Worm (Caenorhabditis elegans) whole organism, midembryonic: Measurements from ENCODE around the gene ZC262.2.

Experiments used
- T22C8.4 ChIP-seq: fragments of 200-800 bp; sonication (Bioruptor generic); IDR thresholded peaks from 2 replicates; pipeline ENCODE4 v1.3.6; 2022; ENCODE audit warnings: missing genetic modification characterization, missing compliant biosample characterization
- cog-1 ChIP-seq: sonication (generic microtip); optimal IDR thresholded peaks from 2 replicates; lab custom pipeline; 2016; ENCODE audit warnings: missing genetic modification characterization, missing compliant biosample characterization
- flt-1 ChIP-seq: fragments of 200-800 bp; sonication (Bioruptor generic); IDR thresholded peaks from 2 replicates; pipeline ENCODE4 v1.3.6; 2022; ENCODE audit warnings: missing genetic modification characterization, missing compliant biosample characterization
- klf-2 ChIP-seq: fragments of 200-800 bp; sonication (Bioruptor generic); conservative IDR thresholded peaks from 2 replicates; pipeline ENCODE4 v1.3.6; 2022; ENCODE audit warnings: missing genetic modification reagents, missing genetic modification characterization, missing compliant biosample characterization
- med-1 ChIP-seq: sonication (generic microtip); optimal IDR thresholded peaks from 2 replicates; lab custom pipeline; 2017; ENCODE audit warnings: missing genetic modification characterization, mild to moderate bottlenecking, missing compliant biosample characterization, antibody characterized with exemption, missing genetic modification reagents; ENCODE audit not compliant: insufficient read depth
- ref-1 ChIP-seq: fragments of 200-800 bp; sonication (Bioruptor generic); conservative IDR thresholded peaks from 2 replicates; pipeline ENCODE4 v1.3.6; 2022; ENCODE audit warnings: missing genetic modification reagents, missing genetic modification characterization, missing compliant biosample characterization
- tab-1 ChIP-seq: fragments of 200-800 bp; sonication (Bioruptor generic); IDR thresholded peaks from 2 replicates; pipeline ENCODE4 v1.3.6; 2022; ENCODE audit warnings: missing genetic modification characterization, missing compliant biosample characterization
- ztf-23 ChIP-seq: fragments of 200-800 bp; sonication (Bioruptor generic); IDR thresholded peaks from 2 replicates; pipeline ENCODE4 v1.3.6; 2022; ENCODE audit warnings: missing genetic modification reagents, missing genetic modification characterization, missing compliant biosample characterization
- ztf-29 ChIP-seq: fragments of 200-800 bp; sonication (Bioruptor generic); IDR thresholded peaks from 2 replicates; pipeline ENCODE4 v1.3.6; 2022; ENCODE audit warnings: missing genetic modification reagents, missing genetic modification characterization, missing compliant biosample characterization

ZC262.2 gene

DNA sequence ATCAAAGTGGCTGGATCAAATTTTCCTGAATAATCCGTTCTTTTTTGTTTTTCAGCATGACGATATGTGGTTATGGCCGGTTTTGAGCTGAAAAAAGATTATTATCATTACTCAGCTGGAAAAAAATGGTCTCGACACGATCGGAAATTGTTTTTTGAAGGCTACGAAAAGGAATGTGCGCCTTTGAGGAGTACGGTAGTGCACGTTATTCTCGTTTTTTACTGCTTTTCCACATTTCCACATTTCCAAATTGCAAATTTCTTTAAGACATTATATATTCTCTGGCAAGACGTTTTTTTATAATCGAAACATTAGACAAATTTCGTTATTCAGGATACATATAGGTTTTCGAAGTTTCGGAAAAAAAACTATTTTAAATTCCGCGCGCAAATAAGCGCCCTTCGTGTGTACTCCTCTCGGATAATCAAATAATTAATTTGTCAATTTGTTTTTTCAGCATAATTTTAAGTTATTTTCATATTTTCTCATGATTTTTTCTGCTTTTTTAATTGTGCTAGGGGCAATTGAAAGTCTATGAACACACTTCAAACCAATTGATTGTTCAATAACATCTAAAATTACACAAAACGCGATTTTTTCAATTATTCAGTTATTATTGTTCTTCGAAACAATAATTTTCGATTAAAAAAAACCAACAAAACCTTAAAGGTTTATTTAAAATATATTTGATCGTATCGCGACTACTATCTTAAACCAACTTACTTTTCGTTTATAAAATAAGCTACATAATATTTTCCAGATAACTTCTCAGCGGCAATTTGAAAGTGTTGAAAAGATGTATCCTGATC, 31.6 kb downstream of the ZC262.2 start, which contains the start of gene R05D3.3:
Gene R05D3.3, plus strand, starts transcription at position 759 of the 809 bp plus-strand sequence.
- TF ChIP-seq med-1 (no peak), ztf-29 (GFP tag; lab: Robert Waterston, UW) (no peak), ztf-23 (no peak), klf-2 (no peak), T22C8.4 (GFP tag; lab: Robert Waterston, UW) (no peak), flt-1 (GFP tag; lab: Robert Waterston, UW) (no peak), ref-1 (GFP tag; lab: Robert Waterston, UW) (no peak)

ce11 chrIII:8368619-8369018, 36.8 kb downstream of the ZC262.2 start, which contains the start of gene R05D3.9:
Gene R05D3.9, minus strand, starts transcription at chrIII:8368719.
- TF ChIP-seq ref-1 (GFP tag; lab: Robert Waterston, UW) = no peak
- no peak for TF ChIP-seq flt-1 (GFP tag; lab: Robert Waterston, UW)
- no peak for TF ChIP-seq tab-1 (GFP tag; lab: Robert Waterston, UW)
- no peak for TF ChIP-seq ztf-23
- TF ChIP-seq ztf-29 (GFP tag; lab: Robert Waterston, UW) = no peak
- TF ChIP-seq T22C8.4 (GFP tag; lab: Robert Waterston, UW) = no peak
- TF ChIP-seq cog-1 (tag; lab: Kevin White, UChicago) = no peak
- no peak for TF ChIP-seq med-1
- TF ChIP-seq klf-2 = no peak

ce11 chrIII:8369172-8369571, 37.3 kb downstream of the ZC262.2 start:
- TF ChIP-seq flt-1 (GFP tag; lab: Robert Waterston, UW) (no peak), tab-1 (GFP tag; lab: Robert Waterston, UW) (no peak), T22C8.4 (GFP tag; lab: Robert Waterston, UW) (no peak), ztf-23 (no peak), med-1 (no peak), ztf-29 (GFP tag; lab: Robert Waterston, UW) (no peak), cog-1 (tag; lab: Kevin White, UChicago) (no peak), klf-2 (no peak), ref-1 (GFP tag; lab: Robert Waterston, UW) (no peak)

DNA sequence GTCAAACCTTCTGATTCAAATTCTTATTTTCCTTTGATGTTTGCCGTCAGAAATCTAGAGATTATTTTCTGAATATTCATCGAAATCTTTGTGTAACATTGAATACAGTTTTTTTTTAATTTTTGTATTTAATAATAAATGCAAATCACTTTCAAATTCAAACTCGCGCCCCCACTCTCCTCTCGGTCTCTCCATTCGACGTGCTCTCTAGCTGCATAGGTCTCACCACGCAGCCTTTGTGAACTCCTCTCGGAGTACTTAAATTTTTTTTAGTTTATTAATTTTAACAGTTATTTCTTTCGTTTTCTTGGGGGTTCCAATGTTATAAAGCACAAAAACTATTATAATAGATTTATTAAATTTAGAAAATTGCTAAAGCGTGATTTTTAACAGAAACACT, 38.3 kb downstream of the ZC262.2 start:
- TF ChIP-seq cog-1 (tag; lab: Kevin White, UChicago) (no peak), ztf-23 (no peak), flt-1 (GFP tag; lab: Robert Waterston, UW) (no peak), klf-2 (no peak), ref-1 (GFP tag; lab: Robert Waterston, UW) (no peak), tab-1 (GFP tag; lab: Robert Waterston, UW) (no peak)

DNA sequence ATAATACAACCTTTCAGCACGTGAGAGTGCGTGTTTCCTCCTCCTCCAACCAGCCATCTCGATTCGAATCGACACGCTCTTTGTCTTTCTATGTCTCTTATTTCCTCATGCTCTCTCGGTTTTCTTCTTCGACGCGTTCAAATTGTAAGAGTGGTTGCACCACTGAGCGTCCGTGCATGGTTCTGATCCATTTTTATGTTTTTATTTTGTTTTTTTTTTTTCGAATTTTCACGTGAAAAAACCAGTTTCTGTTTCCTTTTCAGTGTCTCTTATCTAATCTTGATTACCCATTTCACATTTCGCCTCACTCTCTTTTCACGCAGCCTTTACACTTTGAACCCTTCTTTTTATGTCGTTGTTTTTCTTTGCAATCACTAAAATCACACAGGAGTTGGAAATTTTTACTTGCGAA, 39.0 kb downstream of the ZC262.2 start:
- no peak for TF ChIP-seq klf-2

DNA sequence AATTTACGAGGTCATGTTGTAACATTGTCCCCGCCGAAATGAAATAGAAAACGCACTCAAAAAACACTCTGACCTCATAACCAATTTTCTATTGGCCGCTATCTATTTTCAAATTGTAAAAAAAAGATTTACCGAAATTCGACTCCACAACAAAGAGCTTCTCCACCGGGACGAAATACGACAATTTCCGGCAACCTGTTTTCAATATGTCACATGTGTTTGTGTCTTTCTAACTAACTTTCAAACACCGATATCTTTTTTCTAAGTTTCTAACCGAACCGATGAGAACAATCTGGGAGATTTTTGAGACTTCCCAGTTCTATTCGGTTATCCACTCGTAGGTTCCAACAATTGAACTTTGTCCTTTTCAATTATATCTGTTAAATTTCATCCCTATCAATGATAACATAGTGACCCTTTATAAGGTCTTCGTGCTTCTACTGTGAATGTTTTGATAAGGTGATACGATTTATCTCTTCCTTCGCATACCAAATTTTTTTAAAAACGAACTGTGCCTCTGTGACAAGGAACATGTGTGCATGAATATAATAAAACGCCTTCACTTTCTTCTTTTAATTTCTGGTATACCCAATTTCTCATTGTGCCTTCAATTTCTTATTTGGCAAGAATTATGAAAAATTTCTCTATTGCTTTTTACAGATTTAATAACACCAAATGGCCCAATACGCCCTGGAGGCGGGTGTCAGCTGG, 39.9 kb downstream of the ZC262.2 start, which contains the start of gene lmbr-1:
Gene lmbr-1, plus strand, starts transcription at position 661 of the 711 bp plus-strand sequence.
- TF ChIP-seq cog-1 (tag; lab: Kevin White, UChicago) (no peak), ztf-29 (GFP tag; lab: Robert Waterston, UW) (no peak), ref-1 (GFP tag; lab: Robert Waterston, UW) (no peak), klf-2 (no peak), med-1 (no peak), tab-1 (GFP tag; lab: Robert Waterston, UW) (no peak), T22C8.4 (GFP tag; lab: Robert Waterston, UW) (no peak), flt-1 (GFP tag; lab: Robert Waterston, UW) (no peak), ztf-23 (no peak)

- no peak for TF ChIP-seq T22C8.4 (GFP tag; lab: Robert Waterston, UW)
Observed at ce11 chrIII:8375000-8375399, 43.1 kb downstream of the ZC262.2 start, which contains the start of gene met-2. Gene met-2, plus strand, starts transcription at chrIII:8375300.

ce11 chrIII:8380645-8381044, 48.8 kb downstream of the ZC262.2 start, which contains the start of gene R05D3.12:
Gene R05D3.12, plus strand, starts transcription at chrIII:8380945.
- TF ChIP-seq flt-1 (GFP tag; lab: Robert Waterston, UW) = no peak
- TF ChIP-seq ztf-23 = no peak
- no peak for TF ChIP-seq cog-1 (tag; lab: Kevin White, UChicago)
- TF ChIP-seq ztf-29 (GFP tag; lab: Robert Waterston, UW) = no peak
- TF ChIP-seq tab-1 (GFP tag; lab: Robert Waterston, UW) = no peak
- TF ChIP-seq klf-2 = no peak
- TF ChIP-seq ref-1 (GFP tag; lab: Robert Waterston, UW) = no peak
- TF ChIP-seq med-1 = no peak
- no peak for TF ChIP-seq T22C8.4 (GFP tag; lab: Robert Waterston, UW)
